Worm (Caenorhabditis elegans): ENCODE data around the gene F59B2.13.

Gene F59B2.13

ce11 chrIII:9023601-9024000 is 3.2 kb downstream of the F59B2.13 start:
- no peak for TF ChIP-seq lsy-2 (tag; optimal IDR thresholded peaks at IDR 0.05)
- no peak for TF ChIP-seq unc-86 (tag; optimal IDR thresholded peaks at IDR 0.05)
- TF ChIP-seq zag-1 (tag; optimal IDR thresholded peaks at IDR 0.05), result no peak
- TF ChIP-seq Y116A8C.19 (tag; optimal IDR thresholded peaks at IDR 0.05; ENCODE audit: borderline replicate concordance), result no peak
- no peak for TF ChIP-seq ces-1 (GFP tag; optimal IDR thresholded peaks at IDR 0.05)
- no peak for TF ChIP-seq lin-35 (GFP tag; optimal IDR thresholded peaks at IDR 0.05)
- TF ChIP-seq mab-9 (GFP tag; IDR thresholded peaks at IDR 0.05), result no peak
- no peak for TF ChIP-seq egl-27 (tag; optimal IDR thresholded peaks at IDR 0.05)
- no peak for TF ChIP-seq hlh-17 (GFP tag; optimal IDR thresholded peaks at IDR 0.05; ENCODE audit: borderline replicate concordance)
- no peak for TF ChIP-seq xbp-1 (tag; optimal IDR thresholded peaks at IDR 0.05)
- no peak for TF ChIP-seq tlp-1 (tag; optimal IDR thresholded peaks at IDR 0.05)
- no peak for TF ChIP-seq nhr-12 (tag; optimal IDR thresholded peaks at IDR 0.05)
- no peak for TF ChIP-seq nhr-47 (tag; optimal IDR thresholded peaks at IDR 0.05)
- no peak for TF ChIP-seq skn-1 (tag; optimal IDR thresholded peaks at IDR 0.05)
- no peak for TF ChIP-seq efl-1 (optimal IDR thresholded peaks at IDR 0.05)
- TF ChIP-seq efl-1 (GFP tag; optimal IDR thresholded peaks at IDR 0.05 in 1 of 2), result no peak
- no peak for TF ChIP-seq egl-13 (tag; optimal IDR thresholded peaks at IDR 0.05)
- no peak for TF ChIP-seq lin-14 (GFP tag; optimal IDR thresholded peaks at IDR 0.05)

ce11 chrIII:9022535-9022934 is 4.3 kb downstream of the F59B2.13 start, which contains the start of gene F59B2.14:
TSS of gene F59B2.14 (minus strand) at chrIII:9022635.
- TF ChIP-seq mdl-1 (tag; optimal IDR thresholded peaks at IDR 0.05) (no peak), nhr-11 (tag; optimal IDR thresholded peaks at IDR 0.05) (no peak), ceh-63 (GFP tag; optimal IDR thresholded peaks at IDR 0.05) (no peak), zag-1 (tag; optimal IDR thresholded peaks at IDR 0.05) (no peak), nhr-76 (tag; optimal IDR thresholded peaks at IDR 0.05) (no peak), unc-62 (GFP tag; optimal IDR thresholded peaks at IDR 0.05) (no peak), tbx-2 (tag; optimal IDR thresholded peaks at IDR 0.05) (no peak), unc-98 (GFP tag; IDR thresholded peaks at IDR 0.05) (no peak), nhr-19 (GFP tag; conservative IDR thresholded peaks at IDR 0.05) (no peak), vab-15 (tag; optimal IDR thresholded peaks at IDR 0.05) (no peak), nhr-85 (tag) (no peak), lir-3 (tag; optimal IDR thresholded peaks at IDR 0.05; ENCODE audit: poor library complexity) (no peak), lin-35 (GFP tag; optimal IDR thresholded peaks at IDR 0.05) (no peak), ces-1 (GFP tag; optimal IDR thresholded peaks at IDR 0.05) (no peak), fkh-4 (tag; optimal IDR thresholded peaks at IDR 0.05; ENCODE audit: borderline replicate concordance) (no peak), fkh-8 (tag; optimal IDR thresholded peaks at IDR 0.05) (no peak), efl-3 (GFP tag; optimal IDR thresholded peaks at IDR 0.05) (no peak), C34B4.2 (tag; optimal IDR thresholded peaks at IDR 0.05) (no peak), jun-1 (tag; optimal IDR thresholded peaks at IDR 0.05) (no peak)

DNA sequence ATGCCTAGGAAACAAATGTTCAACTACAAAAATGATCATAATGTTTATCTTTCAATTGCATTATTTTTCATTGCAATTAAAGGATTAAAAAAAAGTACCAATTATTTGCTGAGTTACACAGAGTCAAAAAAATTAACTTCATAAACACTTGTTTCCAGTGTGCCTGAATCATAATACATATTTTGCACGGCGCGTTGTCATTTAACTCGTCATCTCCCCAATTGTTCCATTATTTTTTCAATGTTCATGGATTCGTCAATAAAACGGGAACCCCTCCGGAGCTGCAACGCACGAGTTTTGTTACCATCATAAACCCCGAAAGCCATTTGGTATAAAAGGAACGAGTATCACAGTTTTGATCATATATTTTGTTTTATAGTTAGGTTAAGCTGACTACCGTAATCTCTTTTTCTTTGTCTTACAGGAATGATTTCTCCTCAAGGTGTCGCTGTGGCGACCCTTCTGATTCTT is 9.6 kb downstream of the F59B2.13 start, which contains the start of gene F59B2.12:
TSS of gene F59B2.12 (plus strand) at position 421 of the 471 bp plus-strand sequence.
- no peak for TF ChIP-seq blmp-1 (tag; optimal IDR thresholded peaks at IDR 0.05)

DNA sequence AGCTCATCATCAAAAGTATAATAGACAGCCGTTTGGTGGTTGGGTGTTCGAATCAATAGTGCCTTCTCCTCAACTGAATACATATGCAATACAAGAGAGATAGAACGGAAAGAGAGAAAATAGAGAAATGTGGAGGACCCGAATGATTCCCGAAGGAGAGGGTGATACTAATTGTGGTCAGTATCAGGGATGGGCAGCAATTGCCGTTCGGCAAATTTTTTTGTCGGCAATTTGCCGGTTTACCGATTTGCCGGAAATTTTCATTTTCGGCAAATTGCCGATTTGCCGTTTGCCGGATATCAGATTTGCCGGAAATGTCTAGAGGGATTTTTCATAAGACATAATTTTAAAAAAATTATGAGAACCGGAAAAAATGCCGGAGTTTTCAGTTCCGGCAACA is 14.5 kb downstream of the F59B2.13 start, which contains the start of gene F59B2.9:
TSS of gene F59B2.9 (minus strand) at position 101 of the 400 bp plus-strand sequence.
- no peak for TF ChIP-seq unc-86 (tag; optimal IDR thresholded peaks at IDR 0.05)
- TF ChIP-seq mab-9 (GFP tag; IDR thresholded peaks at IDR 0.05), result no peak
- no peak for TF ChIP-seq alr-1 (tag; optimal IDR thresholded peaks at IDR 0.05; ENCODE audit: borderline replicate concordance)
- TF ChIP-seq fkh-8 (tag; optimal IDR thresholded peaks at IDR 0.05), result no peak
- TF ChIP-seq sox-4 (tag; optimal IDR thresholded peaks at IDR 0.05), result no peak
- no peak for TF ChIP-seq efl-1 (optimal IDR thresholded peaks at IDR 0.05)
- TF ChIP-seq efl-1 (GFP tag; optimal IDR thresholded peaks at IDR 0.05 in 1 of 2), result no peak
- no peak for TF ChIP-seq C04F5.9 (tag; optimal IDR thresholded peaks at IDR 0.05)
- no peak for TF ChIP-seq Y116A8C.19 (tag; optimal IDR thresholded peaks at IDR 0.05; ENCODE audit: borderline replicate concordance)
- no peak for TF ChIP-seq hpl-2 (GFP tag; optimal IDR thresholded peaks at IDR 0.05)
- TF ChIP-seq blmp-1 (tag; optimal IDR thresholded peaks at IDR 0.05), result no peak
- TF ChIP-seq nhr-47 (tag; optimal IDR thresholded peaks at IDR 0.05), result no peak
- TF ChIP-seq irx-1 (tag; optimal IDR thresholded peaks at IDR 0.05), result no peak
- no peak for TF ChIP-seq rnt-1 (tag; optimal IDR thresholded peaks at IDR 0.05)
- TF ChIP-seq lin-13 (GFP tag; optimal IDR thresholded peaks at IDR 0.05), result no peak
